Fruit fly (Drosophila melanogaster) whole organism, prepupa: ENCODE measurements around the gene CG4069.

Experiments
- CG10631 ChIP-seq: fragments of 200-800 bp; sonication (Bioruptor generic); optimal IDR thresholded peaks from 2 replicates; lab custom pipeline; 2016; ENCODE audit warnings: missing biosample characterization, missing genetic modification characterization
- CG11294 ChIP-seq: fragments of 200-800 bp; sonication (Bioruptor generic); IDR thresholded peaks from 2 replicates; pipeline ENCODE4 v1.3.6; 2022; ENCODE audit warnings: missing biosample characterization, missing genetic modification characterization
- CG11902 ChIP-seq: fragments of 200-800 bp; sonication (Bioruptor generic); optimal IDR thresholded peaks from 3 replicates; lab custom pipeline; 2016; ENCODE audit warnings: missing biosample characterization, missing genetic modification characterization
- CG15336 ChIP-seq: fragments of 200-800 bp; sonication (Bioruptor generic); IDR thresholded peaks from 2 replicates; pipeline ENCODE4 v1.3.6; 2022; ENCODE audit warnings: missing biosample characterization, missing genetic modification characterization
- CG16779 ChIP-seq: fragments of 200-800 bp; sonication (Bioruptor generic); optimal IDR thresholded peaks from 3 replicates; lab custom pipeline; 2017; ENCODE audit warnings: missing biosample characterization, mild to moderate bottlenecking, missing genetic modification characterization
- CG3032 ChIP-seq: fragments of 200-800 bp; optimal IDR thresholded peaks from 2 replicates; lab custom pipeline; 2019; ENCODE audit warnings: missing biosample characterization, mild to moderate bottlenecking, missing genetic modification characterization, moderate library complexity
- CG31627 ChIP-seq: fragments of 200-800 bp; sonication (Bioruptor generic); optimal IDR thresholded peaks from 3 replicates; lab custom pipeline; 2016; ENCODE audit warnings: missing biosample characterization, missing genetic modification characterization
- CG34406 ChIP-seq: fragments of 200-800 bp; sonication (Bioruptor generic); optimal IDR thresholded peaks from 3 replicates; lab custom pipeline; 2016; ENCODE audit warnings: missing biosample characterization, missing genetic modification characterization
- CG3919 ChIP-seq: fragments of 200-800 bp; sonication (Bioruptor generic); optimal IDR thresholded peaks from 3 replicates; lab custom pipeline; 2016; ENCODE audit warnings: missing biosample characterization, missing genetic modification characterization
- CG4318 ChIP-seq: fragments of 200-800 bp; sonication (Bioruptor generic); optimal IDR thresholded peaks from 3 replicates; lab custom pipeline; 2017; ENCODE audit warnings: missing biosample characterization, mild to moderate bottlenecking, missing genetic modification characterization
- CG6163 ChIP-seq: fragments of 200-800 bp; sonication (Bioruptor generic); IDR thresholded peaks from 3 replicates; pipeline ENCODE4 v1.3.6; 2022; ENCODE audit warnings: missing biosample characterization, missing genetic modification characterization
- CG6276 ChIP-seq: fragments of 200-800 bp; sonication (Bioruptor generic); optimal IDR thresholded peaks from 2 replicates; lab custom pipeline; 2017; ENCODE audit warnings: missing biosample characterization, mild to moderate bottlenecking, missing genetic modification characterization
- CG6792 ChIP-seq: fragments of 200-800 bp; sonication (Bioruptor generic); optimal IDR thresholded peaks from 3 replicates; lab custom pipeline; 2016; ENCODE audit warnings: missing biosample characterization, missing genetic modification characterization
- CG6808 ChIP-seq: fragments of 200-800 bp; sonication (Bioruptor generic); optimal IDR thresholded peaks from 3 replicates; lab custom pipeline; 2017; ENCODE audit warnings: missing biosample characterization, missing genetic modification characterization, mild to moderate bottlenecking, moderate library complexity, missing genetic modification reagents
- CG6854 ChIP-seq: fragments of 200-800 bp; sonication (Bioruptor generic); optimal IDR thresholded peaks from 2 replicates; lab custom pipeline; 2017; ENCODE audit warnings: missing biosample characterization, mild to moderate bottlenecking, missing genetic modification characterization
- CG7368 ChIP-seq: fragments of 200-800 bp; sonication (Bioruptor generic); optimal IDR thresholded peaks from 3 replicates; lab custom pipeline; 2016; ENCODE audit warnings: missing biosample characterization, missing genetic modification characterization
- CG8119 ChIP-seq: fragments of 200-800 bp; sonication (Bioruptor generic); IDR thresholded peaks from 3 replicates; pipeline ENCODE4 v1.3.6; 2022; ENCODE audit warnings: missing biosample characterization, missing genetic modification characterization
- CG8319 ChIP-seq: fragments of 200-800 bp; sonication (Bioruptor generic); optimal IDR thresholded peaks from 3 replicates; lab custom pipeline; 2016; ENCODE audit warnings: missing biosample characterization, missing genetic modification characterization
- CG8632 ChIP-seq: fragments of 200-800 bp; sonication (Bioruptor generic); optimal IDR thresholded peaks from 3 replicates; lab custom pipeline; 2016; ENCODE audit warnings: missing biosample characterization, missing genetic modification characterization
- CG9139 ChIP-seq: fragments of 200-800 bp; sonication (Bioruptor generic); optimal IDR thresholded peaks from 3 replicates; lab custom pipeline; 2017; ENCODE audit warnings: missing biosample characterization, mild to moderate bottlenecking, missing genetic modification characterization
- Eip75B ChIP-seq: fragments of 200-800 bp; sonication (Bioruptor generic); optimal IDR thresholded peaks from 3 replicates; lab custom pipeline; 2016; ENCODE audit warnings: missing biosample characterization, missing genetic modification characterization
- Eip78C ChIP-seq: fragments of 200-800 bp; sonication (Bioruptor generic); peaks from one replicate; lab custom pipeline; 2016; ENCODE audit warnings: missing biosample characterization, missing genetic modification characterization
- Ets96B ChIP-seq: fragments of 200-800 bp; optimal IDR thresholded peaks from 2 replicates; lab custom pipeline; 2019; ENCODE audit warnings: missing biosample characterization, mild to moderate bottlenecking, missing genetic modification characterization, moderate library complexity
- Gug ChIP-seq: fragments of 200-800 bp; sonication (Bioruptor generic); IDR thresholded peaks from 2 replicates; pipeline ENCODE4 v1.3.6; 2022; ENCODE audit warnings: missing biosample characterization, missing genetic modification characterization
- Hr39 ChIP-seq: fragments of 200-800 bp; sonication (Bioruptor generic); optimal IDR thresholded peaks from 2 replicates; lab custom pipeline; 2016; ENCODE audit warnings: missing biosample characterization, missing genetic modification characterization
- Hr4 ChIP-seq: fragments of 200-800 bp; sonication (Bioruptor generic); optimal IDR thresholded peaks from 3 replicates; lab custom pipeline; 2016; ENCODE audit warnings: missing biosample characterization, missing genetic modification characterization
- Lpt ChIP-seq: fragments of 200-800 bp; sonication (Bioruptor generic); optimal IDR thresholded peaks from 3 replicates; lab custom pipeline; 2016; ENCODE audit warnings: missing biosample characterization, missing genetic modification characterization
- Met ChIP-seq: fragments of 200-800 bp; sonication (Bioruptor generic); optimal IDR thresholded peaks from 3 replicates; lab custom pipeline; 2016; ENCODE audit warnings: missing biosample characterization, missing genetic modification characterization
- OdsH ChIP-seq: fragments of 200-800 bp; sonication (Bioruptor generic); optimal IDR thresholded peaks from 3 replicates; lab custom pipeline; 2016; ENCODE audit warnings: missing biosample characterization, missing genetic modification characterization
- Sox14 ChIP-seq: fragments of 200-800 bp; sonication (Bioruptor generic); optimal IDR thresholded peaks from 3 replicates; lab custom pipeline; 2016; ENCODE audit warnings: missing biosample characterization, missing genetic modification characterization
- Sox15 ChIP-seq: fragments of 200-800 bp; sonication (Bioruptor generic); optimal IDR thresholded peaks from 3 replicates; lab custom pipeline; 2016; ENCODE audit warnings: missing biosample characterization, missing genetic modification characterization
- achi ChIP-seq: fragments of 200-800 bp; sonication (Bioruptor generic); optimal IDR thresholded peaks from 3 replicates; lab custom pipeline; 2016; ENCODE audit warnings: missing biosample characterization, missing genetic modification characterization
- cyc ChIP-seq: fragments of 200-800 bp; sonication (Bioruptor generic); optimal IDR thresholded peaks from 3 replicates; lab custom pipeline; 2016; ENCODE audit warnings: missing biosample characterization, missing genetic modification characterization
- dac ChIP-seq: fragments of 200-800 bp; sonication (Bioruptor generic); optimal IDR thresholded peaks from 2 replicates; lab custom pipeline; 2017; ENCODE audit warnings: missing biosample characterization, mild to moderate bottlenecking, missing genetic modification characterization
- dsx ChIP-seq: fragments of 200-800 bp; optimal IDR thresholded peaks from 3 replicates; lab custom pipeline; 2019; ENCODE audit warnings: missing biosample characterization, mild to moderate bottlenecking, missing genetic modification characterization, moderate library complexity; ENCODE audit not compliant: poor library complexity, severe bottlenecking
- eg ChIP-seq: fragments of 200-800 bp; sonication (Bioruptor generic); IDR thresholded peaks from 3 replicates; pipeline ENCODE4 v1.3.6; 2022; ENCODE audit warnings: missing biosample characterization, missing genetic modification characterization
- fd59A ChIP-seq: fragments of 200-800 bp; sonication (Bioruptor generic); optimal IDR thresholded peaks from 2 replicates; lab custom pipeline; 2017; ENCODE audit warnings: missing biosample characterization, mild to moderate bottlenecking, missing genetic modification characterization, missing genetic modification reagents
- fkh ChIP-seq: fragments of 200-800 bp; sonication (Bioruptor generic); optimal IDR thresholded peaks from 3 replicates; lab custom pipeline; 2017; ENCODE audit warnings: missing biosample characterization, mild to moderate bottlenecking, missing genetic modification characterization, moderate library complexity
- lz ChIP-seq: fragments of 200-800 bp; sonication (Bioruptor generic); optimal IDR thresholded peaks from 3 replicates; lab custom pipeline; 2016; ENCODE audit warnings: missing biosample characterization, missing genetic modification characterization
- salr ChIP-seq, 2 experiments: fragments of 200-800 bp; sonication (Bioruptor generic); optimal IDR thresholded peaks; 3 replicates each; lab custom pipeline; 2016 to 2018; ENCODE audit warnings: missing biosample characterization in 2 of 2, missing genetic modification characterization in 2 of 2, mild to moderate bottlenecking in 1 of 2
- spab ChIP-seq: fragments of 200-800 bp; sonication (Bioruptor generic); optimal IDR thresholded peaks from 2 replicates; lab custom pipeline; 2017; ENCODE audit warnings: missing biosample characterization, mild to moderate bottlenecking, missing genetic modification characterization, missing genetic modification reagents
- ss ChIP-seq, 2 experiments: fragments of 200-800 bp; sonication (Bioruptor generic); optimal IDR thresholded peaks; 2 replicates in 1 of 2; 3 replicates in 1 of 2; lab custom pipeline; 2017 to 2018; ENCODE audit warnings: mild to moderate bottlenecking in 2 of 2, missing biosample characterization in 2 of 2, missing genetic modification characterization in 2 of 2, moderate library complexity in 1 of 2
- svp ChIP-seq: fragments of 200-800 bp; sonication (Bioruptor generic); peaks from one replicate; lab custom pipeline; 2016; ENCODE audit warnings: missing biosample characterization, missing genetic modification characterization
- topi ChIP-seq: fragments of 200-800 bp; sonication (Bioruptor generic); optimal IDR thresholded peaks from 3 replicates; lab custom pipeline; 2016; ENCODE audit warnings: missing biosample characterization, missing genetic modification characterization
- vri ChIP-seq: fragments of 200-800 bp; sonication (Bioruptor generic); optimal IDR thresholded peaks from 3 replicates; lab custom pipeline; 2016; ENCODE audit warnings: missing biosample characterization, mild to moderate bottlenecking, missing genetic modification characterization

The CG4069 gene

DNA sequence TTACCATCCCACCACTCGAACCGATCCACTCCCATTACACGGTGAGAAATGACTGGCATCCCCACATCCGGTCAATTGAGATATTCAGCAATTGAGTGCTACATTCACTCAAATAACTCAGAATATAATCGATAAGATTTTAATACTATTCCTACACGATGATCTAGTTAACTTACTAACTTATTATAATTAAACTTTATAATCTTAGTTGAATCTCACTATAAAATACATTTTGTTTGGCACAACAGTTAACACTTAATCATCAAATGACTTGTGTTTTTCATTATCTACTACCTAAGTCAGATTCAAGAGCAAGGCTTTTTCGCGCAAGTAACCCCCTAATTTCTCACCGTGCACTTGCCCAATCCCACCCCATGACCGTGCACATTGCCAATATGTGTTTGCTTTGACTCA lies 41.8 kb downstream of the CG4069 start (continued):
- peak; percentile 75 for TF ChIP-seq CG7368
- TF ChIP-seq Hr4, result peak; percentile 91
- peak; percentile 29 for TF ChIP-seq Gug
- TF ChIP-seq CG6276 (GFP tag; lab: Kevin White, UChicago), result peak; percentile 92
- peak; percentile 78 for TF ChIP-seq CG9139 (GFP tag; lab: Kevin White, UChicago)
- peak; percentile 97 for TF ChIP-seq svp (GFP tag; lab: Kevin White, UChicago)
- peak; percentile 88 for TF ChIP-seq achi (GFP tag; lab: Kevin White, UChicago)
- TF ChIP-seq CG6854 (GFP tag; lab: Kevin White, UChicago), result peak; percentile 81
- TF ChIP-seq dac (GFP tag; lab: Kevin White, UChicago), result peak; percentile 84
- TF ChIP-seq Hr39, result peak; percentile 84
- TF ChIP-seq CG8632, result peak; percentile 81
- TF ChIP-seq Met (GFP tag; lab: Kevin White, UChicago), result peak; percentile 93
- TF ChIP-seq Ets96B (tag; lab: Kevin White, UChicago), result peak; percentile 80
- TF ChIP-seq CG6808 (GFP tag; lab: Kevin White, UChicago), result peak; percentile 92
- peak; percentile 87 for TF ChIP-seq CG4318
- peak; percentile 84 to 87 for TF ChIP-seq ss (GFP tag; optimal IDR thresholded peaks at IDR 0.05; lab: Kevin White, UChicago)
- TF ChIP-seq OdsH (GFP tag; lab: Kevin White, UChicago), result peak; percentile 87
- peak; percentile 91 for TF ChIP-seq topi (GFP tag; lab: Kevin White, UChicago)
- TF ChIP-seq Eip78C (GFP tag; lab: Kevin White, UChicago), result peak; percentile 98
- peak; percentile 82 for TF ChIP-seq CG10631 (GFP tag; lab: Kevin White, UChicago)
- TF ChIP-seq fd59A (GFP tag; lab: Kevin White, UChicago), result peak; percentile 87
- TF ChIP-seq, all 60 proteins: peak for 58

DNA sequence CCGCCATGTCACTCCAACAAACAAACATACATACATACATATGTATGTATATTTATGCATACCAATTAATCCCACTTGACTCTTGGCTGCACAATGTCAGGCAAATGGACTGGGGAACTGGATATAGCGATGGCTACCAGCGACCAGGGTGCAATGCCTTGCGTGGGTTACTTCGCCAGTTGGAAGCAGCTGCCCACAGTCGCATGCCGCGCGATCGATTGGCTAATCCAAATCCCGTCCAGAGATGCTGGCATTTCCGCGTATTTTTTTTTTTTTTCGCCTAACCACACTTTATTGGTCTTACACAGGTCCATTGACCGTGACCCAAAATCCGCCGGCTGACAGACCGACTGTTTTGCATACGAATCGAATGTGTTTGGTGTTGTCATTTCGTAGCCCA lies 42.8 kb downstream of the CG4069 start:
- TF ChIP-seq Sox15 (GFP tag; lab: Kevin White, UChicago) (no peak), CG6163 (GFP tag; lab: Robert Waterston, UW) (0 out of 3 replicates have a peak, but pooled peaks have one; percentile 18)
- TF ChIP-seq, all 60 proteins: peak for 1

DNA sequence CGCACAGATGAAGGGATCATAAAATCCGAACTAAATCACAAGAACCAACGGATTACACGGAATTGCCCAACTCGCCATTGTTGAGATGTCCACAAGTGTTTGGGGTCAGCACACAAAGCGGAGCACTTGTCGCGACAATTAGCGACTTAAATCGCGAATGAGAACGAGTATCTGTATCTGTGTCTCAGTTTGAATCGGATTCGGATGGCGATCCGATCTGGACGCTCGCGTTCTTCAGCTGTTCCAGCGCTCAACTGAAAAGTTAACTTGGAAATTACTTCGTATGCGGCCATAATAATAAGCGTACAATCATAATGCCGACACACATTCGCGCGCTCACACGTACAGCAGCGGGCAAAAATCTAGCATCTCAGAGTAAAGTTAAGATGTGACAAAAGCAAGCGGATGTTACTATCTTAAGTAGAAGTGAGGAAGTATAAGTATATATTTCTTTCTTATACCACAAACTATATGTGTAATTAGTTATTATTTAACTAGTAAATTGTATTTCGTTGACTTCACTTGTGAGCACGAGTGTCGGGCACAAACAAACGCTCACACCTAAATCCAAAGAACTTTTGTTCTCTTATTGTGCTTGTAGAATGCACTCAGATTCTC lies 46.6 kb downstream of the CG4069 start, which contains the start of gene CG10660:
CG10660 (minus strand) TSS at position 259 of the 618 bp plus-strand sequence.
- peak; percentile 78 for TF ChIP-seq dac (GFP tag; lab: Kevin White, UChicago)
- TF ChIP-seq CG8119 (GFP tag; lab: Robert Waterston, UW), result peak; percentile 96
- peak; percentile 61 for TF ChIP-seq fkh
- peak; percentile 92 for TF ChIP-seq Eip75B (GFP tag; lab: Kevin White, UChicago)
- TF ChIP-seq Sox15 (GFP tag; lab: Kevin White, UChicago), result peak; percentile 80
- TF ChIP-seq CG15336 (GFP tag; lab: Robert Waterston, UW), result peak; percentile 97
- TF ChIP-seq Gug, result peak; percentile 93
- peak; percentile 91 for TF ChIP-seq CG10631 (GFP tag; lab: Kevin White, UChicago)
- TF ChIP-seq CG11902 (GFP tag; lab: Kevin White, UChicago), result peak; percentile 80
- peak; percentile 92 for TF ChIP-seq lz (GFP tag; lab: Kevin White, UChicago)
- TF ChIP-seq CG7368, result peak; percentile 82
- peak; percentile 93 for TF ChIP-seq CG6792 (GFP tag; lab: Kevin White, UChicago)
- TF ChIP-seq CG3032 (tag; lab: Kevin White, UChicago), result peak; percentile 72
- peak; percentile 91 for TF ChIP-seq Lpt (GFP tag; lab: Kevin White, UChicago)
- TF ChIP-seq CG34406 (GFP tag; lab: Kevin White, UChicago), result peak; percentile 94
- peak; percentile 88 for TF ChIP-seq CG16779 (tag; lab: Kevin White, UChicago)
- TF ChIP-seq vri (GFP tag; lab: Kevin White, UChicago), result peak; percentile 91
- peak; percentile 88 for TF ChIP-seq CG31627 (GFP tag; lab: Kevin White, UChicago)
- TF ChIP-seq ss (GFP tag; optimal IDR thresholded peaks at IDR 0.05; lab: Kevin White, UChicago), result peak; percentile 67 to 78
- peak; percentile 77 for TF ChIP-seq CG6854 (GFP tag; lab: Kevin White, UChicago)
- peak; percentile 80 for TF ChIP-seq fd59A (GFP tag; lab: Kevin White, UChicago)
- TF ChIP-seq Sox14 (GFP tag; lab: Kevin White, UChicago), result peak; percentile 93
- TF ChIP-seq CG8632, result peak; percentile 90
- peak; percentile 94 for TF ChIP-seq CG3919 (GFP tag; lab: Kevin White, UChicago)
- TF ChIP-seq CG6163 (GFP tag; lab: Robert Waterston, UW), result peak; percentile 97
- peak; percentile 72 for TF ChIP-seq CG8319
- TF ChIP-seq salr (GFP tag; optimal IDR thresholded peaks at IDR 0.05; lab: Kevin White, UChicago), result peak; percentile 79 to 86
- TF ChIP-seq spab, result peak; percentile 78
- TF ChIP-seq Eip78C (GFP tag; lab: Kevin White, UChicago), result peak; percentile 97
- peak; percentile 78 for TF ChIP-seq dsx
- peak; percentile 75 for TF ChIP-seq CG6808 (GFP tag; lab: Kevin White, UChicago)
- peak; percentile 84 for TF ChIP-seq CG4318
- TF ChIP-seq cyc, result peak; percentile 88
- peak; percentile 94 for TF ChIP-seq Hr4
- peak; percentile 98 for TF ChIP-seq eg (GFP tag; lab: Robert Waterston, UW)
- TF ChIP-seq CG11294 (GFP tag; lab: Robert Waterston, UW), result peak; percentile 90
